Fruit fly (Drosophila melanogaster) whole organism, embryonic: ENCODE results near the gene CG4914.

Source experiments
- Atf3 ChIP-seq: fragments of 200-800 bp; sonication (Bioruptor generic); optimal IDR thresholded peaks from 3 replicates; lab custom pipeline; 2016; ENCODE audit warnings: missing biosample characterization, missing genetic modification characterization
- Atf6 ChIP-seq: fragments of 200-800 bp; sonication (Bioruptor generic); IDR thresholded peaks from 2 replicates; pipeline ENCODE4 v1.3.6; 2022; ENCODE audit warnings: missing biosample characterization, missing genetic modification characterization
- CG10654 ChIP-seq: fragments of 200-800 bp; sonication (Bioruptor generic); optimal IDR thresholded peaks from 2 replicates; lab custom pipeline; 2016; ENCODE audit warnings: missing biosample characterization, missing genetic modification characterization
- CG11085 ChIP-seq: fragments of 200-800 bp; sonication (Bioruptor generic); IDR thresholded peaks from 2 replicates; pipeline ENCODE4 v1.3.6; 2022; ENCODE audit warnings: missing biosample characterization, missing genetic modification characterization
- CG11560 ChIP-seq: fragments of 200-800 bp; sonication (Bioruptor generic); IDR thresholded peaks from 3 replicates; pipeline ENCODE4 v1.3.6; 2022; ENCODE audit warnings: missing biosample characterization, missing genetic modification characterization
- CG12104 ChIP-seq: fragments of 200-800 bp; sonication (Bioruptor generic); optimal IDR thresholded peaks from 3 replicates; lab custom pipeline; 2016; ENCODE audit warnings: missing biosample characterization, missing genetic modification characterization
- CG14965 ChIP-seq: fragments of 200-800 bp; sonication (Bioruptor generic); optimal IDR thresholded peaks from 2 replicates; lab custom pipeline; 2016; ENCODE audit warnings: missing biosample characterization, missing genetic modification characterization, borderline replicate concordance
- CG15011 ChIP-seq: fragments of 200-800 bp; sonication (Bioruptor generic); optimal IDR thresholded peaks from 3 replicates; lab custom pipeline; 2018; ENCODE audit warnings: missing biosample characterization, mild to moderate bottlenecking, missing genetic modification characterization
- CG15696 ChIP-seq: fragments of 200-800 bp; sonication (Bioruptor generic); optimal IDR thresholded peaks from 2 replicates; lab custom pipeline; 2019; ENCODE audit warnings: missing biosample characterization, mild to moderate bottlenecking, missing genetic modification characterization, moderate library complexity
- CG17912 ChIP-seq: fragments of 200-800 bp; sonication (Bioruptor generic); optimal IDR thresholded peaks from 2 replicates; lab custom pipeline; 2018; ENCODE audit warnings: missing biosample characterization, mild to moderate bottlenecking, missing genetic modification characterization
- CG33213 ChIP-seq: fragments of 200-800 bp; sonication (Bioruptor generic); optimal IDR thresholded peaks from 3 replicates; lab custom pipeline; 2016; ENCODE audit warnings: missing biosample characterization, missing genetic modification characterization
- CG34376 ChIP-seq: fragments of 200-800 bp; sonication (Bioruptor generic); optimal IDR thresholded peaks from 2 replicates; lab custom pipeline; 2018; ENCODE audit warnings: missing biosample characterization, mild to moderate bottlenecking, missing genetic modification characterization
- CG42726 ChIP-seq: fragments of 200-800 bp; sonication (Bioruptor generic); IDR thresholded peaks from 2 replicates; pipeline ENCODE4 v1.3.6; 2022; ENCODE audit warnings: missing biosample characterization, missing genetic modification characterization; ENCODE audit not compliant: partially characterized antibody
- CG5245 ChIP-seq: fragments of 200-800 bp; sonication (Bioruptor generic); optimal IDR thresholded peaks from 3 replicates; lab custom pipeline; 2016; ENCODE audit warnings: missing biosample characterization, missing genetic modification characterization
- CG7357 ChIP-seq: fragments of 200-800 bp; sonication (Bioruptor generic); IDR thresholded peaks from 3 replicates; pipeline ENCODE4 v1.3.6; 2022; ENCODE audit warnings: missing biosample characterization, missing genetic modification characterization
- CG8281 ChIP-seq: fragments of 200-800 bp; sonication (Bioruptor generic); optimal IDR thresholded peaks from 2 replicates; lab custom pipeline; 2018; ENCODE audit warnings: missing biosample characterization, mild to moderate bottlenecking, missing genetic modification characterization, moderate library complexity
- CG9797 ChIP-seq: fragments of 200-800 bp; sonication (Bioruptor generic); optimal IDR thresholded peaks from 3 replicates; lab custom pipeline; 2018; ENCODE audit warnings: missing biosample characterization, mild to moderate bottlenecking, missing genetic modification characterization
- Camta ChIP-seq: fragments of 200-800 bp; sonication (Bioruptor generic); optimal IDR thresholded peaks from 2 replicates; lab custom pipeline; 2016; ENCODE audit warnings: missing biosample characterization, missing genetic modification characterization
- CkIIα-i1 ChIP-seq: fragments of 200-800 bp; sonication (Bioruptor generic); IDR thresholded peaks from 2 replicates; pipeline ENCODE4 v1.3.6; 2022; ENCODE audit warnings: missing biosample characterization, missing genetic modification characterization
- CrebB ChIP-seq: fragments of 200-800 bp; sonication (Bioruptor generic); optimal IDR thresholded peaks from 3 replicates; lab custom pipeline; 2018; ENCODE audit warnings: missing biosample characterization, mild to moderate bottlenecking, missing genetic modification characterization
- Dek ChIP-seq: fragments of 200-800 bp; sonication (Bioruptor generic); optimal IDR thresholded peaks from 3 replicates; lab custom pipeline; 2019; ENCODE audit warnings: missing biosample characterization, mild to moderate bottlenecking, missing genetic modification characterization, moderate library complexity
- Dfd ChIP-seq, 2 experiments: fragments of >200 bp; optimal IDR thresholded peaks; 2 replicates each; lab custom pipeline; 2017; ENCODE audit warnings: missing biosample characterization in 2 of 2, missing genetic modification characterization in 2 of 2
- Dip2 ChIP-seq: fragments of 200-800 bp; sonication (Bioruptor generic); IDR thresholded peaks from 2 replicates; pipeline ENCODE4 v1.3.6; 2022; ENCODE audit warnings: missing biosample characterization, missing genetic modification characterization
- GATAe ChIP-seq: fragments of 200-800 bp; sonication (Bioruptor generic); conservative IDR thresholded peaks from 2 replicates; pipeline ENCODE4 v1.3.6; 2022; ENCODE audit warnings: missing biosample characterization, missing genetic modification characterization
- HHEX ChIP-seq: fragments of 200-800 bp; sonication (Bioruptor generic); optimal IDR thresholded peaks from 3 replicates; lab custom pipeline; 2017; ENCODE audit warnings: missing biosample characterization, mild to moderate bottlenecking, missing genetic modification characterization, missing genetic modification reagents
- HLH4C ChIP-seq: fragments of 200-800 bp; sonication (Bioruptor generic); IDR thresholded peaks from 3 replicates; pipeline ENCODE4 v1.3.6; 2022; ENCODE audit warnings: missing biosample characterization, missing genetic modification characterization; ENCODE audit not compliant: partially characterized antibody
- HmgD ChIP-seq: fragments of 200-800 bp; sonication (Bioruptor generic); optimal IDR thresholded peaks from 3 replicates; lab custom pipeline; 2016; ENCODE audit warnings: missing biosample characterization, missing genetic modification characterization
- Lim3 ChIP-seq: fragments of 200-800 bp; sonication (Bioruptor generic); IDR thresholded peaks from 2 replicates; pipeline ENCODE4 v1.3.6; 2022; ENCODE audit warnings: missing biosample characterization, missing genetic modification characterization
- NC2α ChIP-seq: fragments of 200-800 bp; sonication (Bioruptor generic); optimal IDR thresholded peaks from 2 replicates; lab custom pipeline; 2016; ENCODE audit warnings: missing biosample characterization, missing genetic modification characterization
- Oli ChIP-seq: fragments of 200-800 bp; sonication (Bioruptor generic); optimal IDR thresholded peaks from 2 replicates; lab custom pipeline; 2018; ENCODE audit warnings: missing biosample characterization, mild to moderate bottlenecking, missing genetic modification characterization, moderate library complexity
- Pdp1 ChIP-seq, 2 experiments: fragments of 200-800 bp; sonication (Bioruptor generic); optimal IDR thresholded peaks; 3 replicates each; lab custom pipeline; 2016; ENCODE audit warnings: missing biosample characterization in 2 of 2, missing genetic modification characterization in 2 of 2, mild to moderate bottlenecking in 1 of 2, moderate library complexity in 1 of 2
- Sin3A ChIP-seq: fragments of >200 bp; optimal IDR thresholded peaks from 2 replicates; lab custom pipeline; 2018
- Vsx1 ChIP-seq: fragments of 200-800 bp; sonication (Bioruptor generic); optimal IDR thresholded peaks from 2 replicates; lab custom pipeline; 2017; ENCODE audit warnings: missing biosample characterization, mild to moderate bottlenecking, missing genetic modification characterization, missing genetic modification reagents
- Xbp1 ChIP-seq: fragments of 200-800 bp; sonication (Bioruptor generic); optimal IDR thresholded peaks from 3 replicates; lab custom pipeline; 2016; ENCODE audit warnings: missing biosample characterization, mild to moderate bottlenecking, missing genetic modification characterization
- aop ChIP-seq: fragments of 200-800 bp; sonication (Bioruptor generic); IDR thresholded peaks from 2 replicates; pipeline ENCODE4 v1.3.6; 2022; ENCODE audit warnings: missing biosample characterization, missing genetic modification characterization
- chinmo ChIP-seq: fragments of 200-800 bp; sonication (Bioruptor generic); IDR thresholded peaks from 4 replicates; pipeline ENCODE4 v1.3.6; 2022; ENCODE audit warnings: missing biosample characterization, missing genetic modification characterization; ENCODE audit not compliant: partially characterized antibody
- fu2 ChIP-seq: fragments of 200-800 bp; sonication (Bioruptor generic); optimal IDR thresholded peaks from 2 replicates; lab custom pipeline; 2016; ENCODE audit warnings: missing biosample characterization, missing genetic modification characterization
- grau ChIP-seq: fragments of 200-800 bp; optimal IDR thresholded peaks from 3 replicates; lab custom pipeline; 2019; ENCODE audit warnings: missing biosample characterization, mild to moderate bottlenecking, missing genetic modification characterization, moderate library complexity
- ham ChIP-seq: fragments of 200-800 bp; sonication (Bioruptor generic); IDR thresholded peaks from 2 replicates; pipeline ENCODE4 v1.3.6; 2022; ENCODE audit warnings: missing biosample characterization, missing genetic modification characterization
- lov ChIP-seq, 2 experiments: fragments of 200-800 bp in 1 of 2; fragments of >200 bp in 1 of 2; sonication (Bioruptor generic) in 1 of 2; IDR thresholded peaks in 1 of 2; optimal IDR thresholded peaks in 1 of 2; 2 replicates in 1 of 2; 3 replicates in 1 of 2; pipeline versions ENCODE4 v1.3.6 to Lab custom; 2017 to 2022; ENCODE audit warnings: missing biosample characterization in 1 of 2, missing genetic modification characterization in 1 of 2
- mld ChIP-seq: fragments of 200-800 bp; sonication (Bioruptor generic); IDR thresholded peaks from 3 replicates; pipeline ENCODE4 v1.3.6; 2022; ENCODE audit warnings: missing biosample characterization, missing genetic modification characterization; ENCODE audit not compliant: partially characterized antibody
- pnt ChIP-seq: fragments of 200-800 bp; sonication (Bioruptor generic); optimal IDR thresholded peaks from 3 replicates; lab custom pipeline; 2016; ENCODE audit warnings: missing biosample characterization, missing genetic modification characterization
- pzg ChIP-seq: fragments of 200-800 bp; sonication (Bioruptor generic); optimal IDR thresholded peaks from 3 replicates; lab custom pipeline; 2018; ENCODE audit warnings: missing biosample characterization, mild to moderate bottlenecking, missing genetic modification characterization, moderate library complexity
- salm ChIP-seq: fragments of 200-800 bp; sonication (Bioruptor generic); optimal IDR thresholded peaks from 2 replicates; lab custom pipeline; 2018; ENCODE audit warnings: missing biosample characterization, mild to moderate bottlenecking, missing genetic modification characterization
- sr ChIP-seq: fragments of 200-800 bp; sonication (Bioruptor generic); IDR thresholded peaks from 3 replicates; pipeline ENCODE4 v1.3.6; 2022; ENCODE audit warnings: missing biosample characterization, missing genetic modification characterization
- tgo ChIP-seq: fragments of 200-800 bp; sonication (Bioruptor generic); IDR thresholded peaks from 3 replicates; pipeline ENCODE4 v1.3.6; 2022; ENCODE audit warnings: missing biosample characterization, missing genetic modification characterization
- twi ChIP-seq: fragments of 200-800 bp; optimal IDR thresholded peaks from 2 replicates; lab custom pipeline; 2019; ENCODE audit warnings: missing biosample characterization, mild to moderate bottlenecking, missing genetic modification characterization, moderate library complexity
- zen2 ChIP-seq: fragments of 200-800 bp; sonication (Bioruptor generic); IDR thresholded peaks from 3 replicates; pipeline ENCODE4 v1.3.6; 2022; ENCODE audit warnings: missing biosample characterization, missing genetic modification characterization; ENCODE audit not compliant: partially characterized antibody

CG4914 gene

DNA sequence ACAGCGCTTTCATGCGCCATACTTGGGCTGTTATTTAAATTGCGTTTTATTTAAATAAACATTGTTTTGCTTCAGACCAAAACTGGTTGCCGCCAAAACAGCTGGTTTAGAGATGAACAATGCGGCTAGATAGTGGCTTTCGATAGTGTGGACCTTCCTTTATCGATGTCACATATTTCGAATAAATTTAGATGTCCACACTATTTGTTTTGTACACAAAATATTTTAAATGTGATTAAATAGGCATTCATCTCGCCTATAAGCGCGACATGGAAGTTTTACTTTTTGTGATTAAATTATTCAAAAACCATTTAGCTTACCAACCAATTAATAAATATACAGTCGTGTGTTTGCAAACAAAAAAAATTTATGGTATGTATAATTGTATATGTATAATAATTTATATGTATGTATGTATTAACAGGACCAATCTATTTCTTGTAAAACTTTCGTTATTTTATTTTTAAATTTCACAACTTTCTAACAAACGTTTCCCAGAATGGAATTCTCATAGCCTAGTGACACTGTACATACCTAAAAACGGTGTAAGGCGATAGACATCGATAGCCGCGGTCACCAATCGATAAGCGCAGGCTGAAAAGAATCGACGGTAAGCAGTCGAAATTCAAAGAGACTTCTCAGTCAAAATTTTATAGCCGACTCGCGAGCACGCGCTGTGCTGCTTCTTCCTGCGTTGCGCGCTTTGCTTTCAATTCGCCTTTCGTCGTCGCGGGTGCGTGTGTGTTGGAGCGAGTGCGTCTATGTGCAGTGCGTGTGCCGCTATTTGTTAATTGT, 45.8 kb downstream of the CG4914 start, which contains the start of the genes RecQ5 and dlp (continued):
- peak; percentile 74; the same call in 2 of the 3 replicates for TF ChIP-seq sr (GFP tag; lab: Robert Waterston, UW)
- TF ChIP-seq CG9797: peak; percentile 17
- TF ChIP-seq aop (GFP tag; lab: Robert Waterston, UW): peak; percentile 75
- TF ChIP-seq grau: peak; percentile 88
- TF ChIP-seq CG34376 (GFP tag; lab: Kevin White, UChicago): peak; percentile 27
- peak; percentile 65 for TF ChIP-seq Atf6
- no peak for TF ChIP-seq Lim3
- peak; percentile 42 for TF ChIP-seq salm (tag; lab: Kevin White, UChicago)
- TF ChIP-seq HmgD (GFP tag; lab: Kevin White, UChicago): peak; percentile 46
- peak; percentile 62; the same call in 1 of the 2 replicates for TF ChIP-seq CG11085
- peak; percentile 52 for TF ChIP-seq Camta (GFP tag; lab: Kevin White, UChicago)
- TF ChIP-seq Oli (tag; lab: Kevin White, UChicago): peak; percentile 72
- TF ChIP-seq CG5245 (GFP tag; lab: Kevin White, UChicago): peak; percentile 57
- TF ChIP-seq CG15011 (GFP tag; lab: Kevin White, UChicago): peak; percentile 51
- TF ChIP-seq pnt: peak; percentile 2
- peak; percentile 98 for TF ChIP-seq chinmo (GFP tag; lab: Robert Waterston, UW)
- TF ChIP-seq mld: peak; percentile 96
- peak; percentile 74 for TF ChIP-seq CG15696 (tag; lab: Kevin White, UChicago)
- TF ChIP-seq GATAe (GFP tag; lab: Robert Waterston, UW): no peak
- TF ChIP-seq HHEX (GFP tag; lab: Kevin White, UChicago): peak; percentile 67
- TF ChIP-seq CrebB (tag; lab: Kevin White, UChicago): peak; percentile 19
- TF ChIP-seq CG11560: no peak
- no peak for TF ChIP-seq Atf3 (GFP tag; lab: Kevin White, UChicago)
- peak; percentile 37 to 40 for TF ChIP-seq Pdp1 (GFP tag; optimal IDR thresholded peaks at IDR 0.05; lab: Kevin White, UChicago)
- no peak for TF ChIP-seq CG14965 (GFP tag; lab: Kevin White, UChicago)
- TF ChIP-seq Vsx1 (GFP tag; lab: Kevin White, UChicago): peak; percentile 0
- peak; percentile 54 for TF ChIP-seq twi (tag; lab: Kevin White, UChicago)
- peak; percentile 71 for TF ChIP-seq CG10654 (GFP tag; lab: Kevin White, UChicago)
- TF ChIP-seq ham (GFP tag; lab: Robert Waterston, UW): no peak
- TF ChIP-seq Dip2 (GFP tag; lab: Robert Waterston, UW): no peak
- TF ChIP-seq Dfd (GFP tag; optimal IDR thresholded peaks at IDR 0.05; lab: Kevin White, UChicago): no peak
- TF ChIP-seq Xbp1 (GFP tag; lab: Kevin White, UChicago): peak; percentile 89
- TF ChIP-seq pzg (GFP tag; lab: Kevin White, UChicago): peak; percentile 56
- TF ChIP-seq CG17912 (GFP tag; lab: Kevin White, UChicago): no peak
- TF ChIP-seq CG8281 (tag; lab: Kevin White, UChicago): peak; percentile 26
- peak; percentile 20 for TF ChIP-seq fu2 (GFP tag; lab: Kevin White, UChicago)
- peak; percentile 17 for TF ChIP-seq CG33213 (GFP tag; lab: Kevin White, UChicago)
- no peak for TF ChIP-seq CkIIα-i1 (GFP tag; lab: Robert Waterston, UW)
- TF ChIP-seq CG7357 (GFP tag; lab: Robert Waterston, UW): peak; percentile 86
- TF ChIP-seq Sin3A (lab: Kevin White, UChicago): peak; percentile 13
- peak; percentile 96 for TF ChIP-seq CG42726 (GFP tag; lab: Robert Waterston, UW)
- peak; percentile 73 for TF ChIP-seq Dek (tag; lab: Kevin White, UChicago)
- peak; percentile 93 for TF ChIP-seq HLH4C (GFP tag; lab: Robert Waterston, UW)
- peak; percentile 65 for TF ChIP-seq tgo (GFP tag; lab: Robert Waterston, UW)
- peak; percentile 74 for TF ChIP-seq CG12104 (GFP tag; lab: Kevin White, UChicago)
- TF ChIP-seq zen2 (GFP tag; lab: Robert Waterston, UW): peak; percentile 96
- TF ChIP-seq NC2α (GFP tag; lab: Kevin White, UChicago): no peak
- TF ChIP-seq lov (optimal IDR thresholded peaks at IDR 0.05; lab: Kevin White, UChicago): no peak
- peak; percentile 72; the same call in 1 of the 3 replicates for TF ChIP-seq lov (GFP tag; IDR thresholded peaks at IDR 0.05; lab: Robert Waterston, UW)
